Worm (Caenorhabditis elegans): ENCODE results near the gene feh-1.

The feh-1 gene

DNA sequence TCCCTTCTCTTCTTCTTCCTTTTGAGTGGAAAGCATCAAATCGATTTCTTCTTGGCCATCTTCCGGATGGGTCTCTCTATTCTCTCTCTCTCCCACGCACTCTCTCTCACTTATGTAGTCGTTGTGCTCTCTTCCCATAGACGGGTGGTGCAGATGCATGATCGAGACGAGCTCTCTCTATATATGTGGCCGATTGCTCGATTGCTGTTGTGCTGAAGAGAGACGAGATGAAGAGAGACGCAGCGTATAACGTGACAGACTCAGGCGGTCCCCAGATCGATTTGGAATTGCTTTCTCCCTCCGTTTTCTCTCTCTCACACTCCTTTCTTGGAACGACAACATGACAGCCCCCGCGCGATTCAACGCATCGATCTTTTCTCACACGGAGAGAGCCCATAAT, 17.0 kb upstream of the feh-1 start:
- TF ChIP-seq ceh-62 (tag; optimal IDR thresholded peaks at IDR 0.05): no peak
- peak in 1 of 2 experiments; percentile 45 for TF ChIP-seq mdl-1 (tag; optimal IDR thresholded peaks at IDR 0.05)
- no peak for TF ChIP-seq daf-8 (GFP tag; IDR thresholded peaks at IDR 0.05)
- no peak for TF ChIP-seq tag-97 (GFP tag; IDR thresholded peaks at IDR 0.05)
- no peak for TF ChIP-seq nhr-42 (GFP tag; IDR thresholded peaks at IDR 0.05)
- TF ChIP-seq rbr-2 (tag; optimal IDR thresholded peaks at IDR 0.05): peak; percentile 65
- TF ChIP-seq ZK337.2 (GFP tag; IDR thresholded peaks at IDR 0.05): no peak
- peak; percentile 41 to 63 for TF ChIP-seq lsy-2 (tag; optimal IDR thresholded peaks at IDR 0.05)
- TF ChIP-seq mep-1 (tag; optimal IDR thresholded peaks at IDR 0.05): peak; percentile 44
- peak in 1 of 2 experiments; percentile 14 for TF ChIP-seq hif-1 (tag; optimal IDR thresholded peaks at IDR 0.05)
- no peak for TF ChIP-seq mes-2 (tag; optimal IDR thresholded peaks at IDR 0.05; ENCODE audit: poor library complexity, severe bottlenecking)
- no peak for TF ChIP-seq sdz-12 (GFP tag; optimal IDR thresholded peaks at IDR 0.05)
- TF ChIP-seq ama-1 (optimal IDR thresholded peaks at IDR 0.05): no peak
- TF ChIP-seq F49E8.2 (tag; optimal IDR thresholded peaks at IDR 0.05; ENCODE audit: borderline replicate concordance): no peak
- TF ChIP-seq nhr-237 (tag; optimal IDR thresholded peaks at IDR 0.05): no peak
- TF ChIP-seq unc-62 (GFP tag; optimal IDR thresholded peaks at IDR 0.05 in 1 of 2): peak in 1 of 2 experiments; percentile 49
- TF ChIP-seq unc-62 (tag; optimal IDR thresholded peaks at IDR 0.05): no peak
- TF ChIP-seq F37D6.2 (tag; optimal IDR thresholded peaks at IDR 0.05): peak; percentile 77
- TF ChIP-seq ceh-44 (GFP tag; IDR thresholded peaks at IDR 0.05): no peak
- no peak for TF ChIP-seq saeg-2 (GFP tag; IDR thresholded peaks at IDR 0.05)
- no peak for TF ChIP-seq madf-9 (GFP tag; conservative IDR thresholded peaks at IDR 0.05)
- no peak for TF ChIP-seq nhr-28 (tag; optimal IDR thresholded peaks at IDR 0.05)
- no peak for TF ChIP-seq duxl-1 (tag; optimal IDR thresholded peaks at IDR 0.05; ENCODE audit: poor library complexity)
- peak; percentile 44; the same call in 1 of the 2 replicates for TF ChIP-seq set-16 (GFP tag; IDR thresholded peaks at IDR 0.05)
- no peak for TF ChIP-seq zip-11 (GFP tag; IDR thresholded peaks at IDR 0.05)
- no peak for TF ChIP-seq ZK546.5 (tag; optimal IDR thresholded peaks at IDR 0.05)
- TF ChIP-seq zag-1 (tag; optimal IDR thresholded peaks at IDR 0.05): no peak
- no peak for TF ChIP-seq D1046.2 (GFP tag; IDR thresholded peaks at IDR 0.05)
- no peak for TF ChIP-seq php-3 (GFP tag; IDR thresholded peaks at IDR 0.05)
- no peak for TF ChIP-seq unc-130 (GFP tag; optimal IDR thresholded peaks at IDR 0.05)
- TF ChIP-seq daf-16 (GFP tag; optimal IDR thresholded peaks at IDR 0.05): no peak
- TF ChIP-seq daf-16 (tag; optimal IDR thresholded peaks at IDR 0.05): no peak
- no peak for TF ChIP-seq ceh-20 (GFP tag; IDR thresholded peaks at IDR 0.05)
- peak; percentile 88 for TF ChIP-seq hlh-30 (tag; optimal IDR thresholded peaks at IDR 0.05; ENCODE audit: insufficient read depth)
- TF ChIP-seq nhr-76 (tag; optimal IDR thresholded peaks at IDR 0.05): no peak
- no peak for TF ChIP-seq lin-15B (tag; optimal IDR thresholded peaks at IDR 0.05)
- no peak for TF ChIP-seq nhr-102 (tag; optimal IDR thresholded peaks at IDR 0.05)
- no peak for TF ChIP-seq egl-43 (GFP tag; IDR thresholded peaks at IDR 0.05)
- TF ChIP-seq nhr-11 (tag; optimal IDR thresholded peaks at IDR 0.05): no peak
- TF ChIP-seq R02D3.7 (tag; optimal IDR thresholded peaks at IDR 0.05): no peak
- TF ChIP-seq lir-3 (tag; optimal IDR thresholded peaks at IDR 0.05): no peak
- no peak for TF ChIP-seq lin-13 (GFP tag; optimal IDR thresholded peaks at IDR 0.05)
- TF ChIP-seq hmg-1.1 (GFP tag; IDR thresholded peaks at IDR 0.05): peak; percentile 31; the same call in 1 of the 2 replicates
- no peak for TF ChIP-seq T26A8.4 (GFP tag; IDR thresholded peaks at IDR 0.05)

DNA sequence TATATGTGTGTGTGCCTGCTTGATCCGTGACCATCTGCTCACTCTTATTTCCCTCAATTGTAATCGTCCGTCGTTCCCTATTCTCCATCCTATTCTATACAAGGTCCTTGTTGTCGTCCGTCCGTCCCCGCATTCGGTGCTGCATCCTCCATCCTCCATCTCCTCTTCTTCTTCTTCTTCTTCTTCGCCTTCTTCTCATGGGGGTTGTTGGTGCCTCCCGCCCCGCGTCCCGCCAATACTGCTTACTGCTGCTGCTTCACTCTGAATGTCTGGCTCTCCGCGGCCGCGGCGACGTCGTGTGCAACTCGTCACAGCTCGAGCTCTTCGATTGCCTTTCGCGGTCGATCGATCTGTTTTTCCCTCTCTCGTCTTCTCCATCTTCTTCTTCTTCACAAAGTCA, 14.6 kb upstream of the feh-1 start:
- TF ChIP-seq hif-1 (tag; optimal IDR thresholded peaks at IDR 0.05) (peak in 1 of 2 experiments; percentile 32), mep-1 (tag; optimal IDR thresholded peaks at IDR 0.05) (peak; percentile 60), set-16 (GFP tag; IDR thresholded peaks at IDR 0.05) (peak; percentile 93), fkh-10 (GFP tag; optimal IDR thresholded peaks at IDR 0.05) (peak; percentile 57), mdt-29 (GFP tag; IDR thresholded peaks at IDR 0.05) (0 out of 2 replicates have a peak, but pooled peaks have one; percentile 24), lsy-2 (tag; optimal IDR thresholded peaks at IDR 0.05) (peak; percentile 11 to 56), mes-2 (tag; optimal IDR thresholded peaks at IDR 0.05; ENCODE audit: poor library complexity, severe bottlenecking) (peak; percentile 33), hlh-11 (tag; optimal IDR thresholded peaks at IDR 0.05) (peak; percentile 2), hlh-30 (tag; optimal IDR thresholded peaks at IDR 0.05; ENCODE audit: insufficient read depth) (peak; percentile 73), aha-1 (tag) (peak; percentile 74), hmg-1.1 (GFP tag; IDR thresholded peaks at IDR 0.05) (peak; percentile 59), unc-62 (GFP tag; optimal IDR thresholded peaks at IDR 0.05 in 1 of 2) (peak in 1 of 2 experiments; percentile 25), unc-62 (tag; optimal IDR thresholded peaks at IDR 0.05) (no peak), mxl-2 (GFP tag; conservative IDR thresholded peaks at IDR 0.05) (no peak), vab-7 (GFP tag; IDR thresholded peaks at IDR 0.05) (no peak), mdl-1 (tag; optimal IDR thresholded peaks at IDR 0.05) (peak in 1 of 2 experiments; percentile 19), F37D6.2 (tag; optimal IDR thresholded peaks at IDR 0.05) (peak; percentile 52), mxl-3 (GFP tag; optimal IDR thresholded peaks at IDR 0.05) (no peak), rbr-2 (tag; optimal IDR thresholded peaks at IDR 0.05) (peak; percentile 66), ceh-44 (GFP tag; IDR thresholded peaks at IDR 0.05) (peak; percentile 25; the same call in 1 of the 2 replicates)
